Worm (Caenorhabditis elegans) whole organism, mixed stage, embryonic: Measurements from ENCODE around the gene C40H1.9.

Experiments
- M03D4.4 ChIP-seq: sonication (generic microtip); optimal IDR thresholded peaks from 2 replicates; lab custom pipeline; 2017; ENCODE audit warnings: mild to moderate bottlenecking, missing genetic modification characterization, missing compliant biosample characterization
- elt-3 ChIP-seq: fragments of 150-350 bp; optimal IDR thresholded peaks from 2 replicates; lab custom pipeline; 2014; ENCODE audit warnings: missing biosample characterization, missing genetic modification characterization
- lsy-2 ChIP-seq: fragments of 150-350 bp; optimal IDR thresholded peaks from 2 replicates; lab custom pipeline; 2014; ENCODE audit warnings: missing biosample characterization, missing genetic modification characterization
- mls-2 ChIP-seq: sonication (generic microtip); optimal IDR thresholded peaks from 2 replicates; lab custom pipeline; 2016; ENCODE audit warnings: mild to moderate bottlenecking, missing genetic modification characterization, moderate library complexity, missing compliant biosample characterization
- nhr-237 ChIP-seq: fragments of 150-350 bp; optimal IDR thresholded peaks from 2 replicates; lab custom pipeline; 2014; ENCODE audit warnings: missing biosample characterization, missing genetic modification characterization
- nhr-28 ChIP-seq: fragments of 150-350 bp; optimal IDR thresholded peaks from 2 replicates; lab custom pipeline; 2014; ENCODE audit warnings: missing biosample characterization, missing genetic modification characterization
- unc-62 ChIP-seq: fragments of 150-350 bp; optimal IDR thresholded peaks from 2 replicates; lab custom pipeline; 2014; ENCODE audit warnings: missing biosample characterization, missing genetic modification reagents, missing genetic modification characterization

DNA sequence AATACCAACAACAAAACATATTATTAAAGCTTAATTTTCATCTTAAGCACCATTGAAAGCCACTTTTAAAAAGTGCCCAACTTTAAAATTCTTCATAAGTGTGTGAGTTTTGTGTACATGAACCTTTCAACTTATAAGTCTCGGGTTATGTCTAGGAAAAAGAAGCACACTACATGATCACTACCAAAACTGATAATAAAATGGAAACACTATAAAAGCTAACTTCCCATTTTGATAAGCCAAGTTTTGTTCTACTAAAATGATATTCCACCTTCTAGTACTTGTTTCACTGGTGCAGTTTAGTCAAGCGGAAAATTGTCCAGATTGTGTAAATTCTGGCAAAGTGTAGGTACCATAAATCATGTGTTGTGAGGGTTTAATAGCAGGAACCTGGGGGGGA, 5.3 kb upstream of the C40H1.9 start, which contains the start of gene C40H1.8:
- no peak for TF ChIP-seq M03D4.4 (tag; lab: Kevin White, UChicago)
- TF ChIP-seq elt-3, result no peak
- no peak for TF ChIP-seq nhr-237
- TF ChIP-seq unc-62 (GFP tag; lab: Kevin White, UChicago), result no peak
- TF ChIP-seq lsy-2 (tag; lab: Kevin White, UChicago), result no peak
- TF ChIP-seq nhr-28 (tag; lab: Kevin White, UChicago), result no peak
- TF ChIP-seq mls-2 (tag; lab: Kevin White, UChicago), result no peak
